Fruit fly (Drosophila melanogaster) whole organism, adult: ENCODE measurements around the gene gig.
A peak's percentile ranks its signal among the peaks of the same experiment; 100 is the strongest.

Experiments
- CG11617 ChIP-seq: fragments of 200-800 bp; sonication (Bioruptor generic); optimal IDR thresholded peaks from 2 replicates; lab custom pipeline; 2017; ENCODE audit warnings: mild to moderate bottlenecking, missing biosample characterization, missing genetic modification reagents, missing genetic modification characterization
- CG12768 ChIP-seq: fragments of 200-800 bp; sonication (Bioruptor generic); optimal IDR thresholded peaks from 2 replicates; lab custom pipeline; 2017; ENCODE audit warnings: missing biosample characterization, missing genetic modification characterization, mild to moderate bottlenecking, moderate library complexity, missing genetic modification reagents
- CG33017 ChIP-seq: fragments of 200-800 bp; sonication (Bioruptor generic); optimal IDR thresholded peaks from 2 replicates; lab custom pipeline; 2018; ENCODE audit warnings: missing biosample characterization, mild to moderate bottlenecking, missing genetic modification characterization, moderate library complexity
- CG5204 ChIP-seq: fragments of 200-800 bp; sonication (Bioruptor generic); optimal IDR thresholded peaks from 2 replicates; lab custom pipeline; 2016; ENCODE audit warnings: missing biosample characterization, missing genetic modification characterization
- CG7045 ChIP-seq: fragments of 200-800 bp; sonication (Bioruptor generic); optimal IDR thresholded peaks from 2 replicates; lab custom pipeline; 2017; ENCODE audit warnings: missing biosample characterization, mild to moderate bottlenecking, missing genetic modification characterization
- Clk ChIP-seq: fragments of 200-800 bp; sonication (Bioruptor generic); optimal IDR thresholded peaks from 2 replicates; lab custom pipeline; 2017; ENCODE audit warnings: missing biosample characterization, missing genetic modification characterization
- Hr96 ChIP-seq: fragments of 200-800 bp; sonication (Bioruptor generic); optimal IDR thresholded peaks from 2 replicates; lab custom pipeline; 2016; ENCODE audit warnings: missing biosample characterization, missing genetic modification characterization
- bab1 ChIP-seq: fragments of 200-800 bp; sonication (Bioruptor generic); optimal IDR thresholded peaks from 3 replicates; lab custom pipeline; 2019; ENCODE audit warnings: missing biosample characterization, mild to moderate bottlenecking, missing genetic modification characterization, moderate library complexity
- cnc ChIP-seq, 2 experiments: fragments of >200 bp; optimal IDR thresholded peaks; 2 replicates each; lab custom pipeline; 2017
- ovo ChIP-seq: fragments of 200-800 bp; sonication (Bioruptor generic); optimal IDR thresholded peaks from 2 replicates; lab custom pipeline; 2016; ENCODE audit warnings: missing biosample characterization, missing genetic modification characterization
- tj ChIP-seq: fragments of 200-800 bp; sonication (Bioruptor generic); optimal IDR thresholded peaks from 3 replicates; lab custom pipeline; 2017; ENCODE audit warnings: missing biosample characterization, mild to moderate bottlenecking, missing genetic modification characterization, moderate library complexity
- toe ChIP-seq: fragments of 200-800 bp; sonication (Bioruptor generic); optimal IDR thresholded peaks from 2 replicates; lab custom pipeline; 2016; ENCODE audit warnings: missing biosample characterization, missing genetic modification characterization

- no peak for TF ChIP-seq cnc (optimal IDR thresholded peaks at IDR 0.05; lab: Kevin White, UChicago)
- TF ChIP-seq Hr96 = peak; percentile 33
- TF ChIP-seq CG12768 (GFP tag; lab: Kevin White, UChicago) = peak; percentile 32
- no peak for TF ChIP-seq bab1 (GFP tag; lab: Kevin White, UChicago)
- no peak for TF ChIP-seq CG7045
- TF ChIP-seq toe = peak; percentile 60
- TF ChIP-seq ovo = peak; percentile 66
- TF ChIP-seq CG33017 (tag; lab: Kevin White, UChicago) = peak; percentile 37
- peak; percentile 29 for TF ChIP-seq CG11617 (GFP tag; lab: Kevin White, UChicago)
- TF ChIP-seq tj = peak; percentile 37
- TF ChIP-seq Clk (GFP tag; lab: Kevin White, UChicago) = no peak
- TF ChIP-seq CG5204 (GFP tag; lab: Kevin White, UChicago) = no peak
Observed at dm6 chr3L:20187885-20188570, 59.0 kb downstream of the gig start, which contains the start of gene Ssk.
